Worm (Caenorhabditis elegans) whole organism, mixed stage, embryonic: ENCODE results near the gene sur-5.

Experiments used
- M03D4.4 ChIP-seq: sonication (generic microtip); optimal IDR thresholded peaks from 2 replicates; lab custom pipeline; 2017; ENCODE audit warnings: mild to moderate bottlenecking, missing genetic modification characterization, missing compliant biosample characterization
- bed-3 ChIP-seq: fragments of 200-800 bp; sonication (Bioruptor generic); optimal IDR thresholded peaks from 3 replicates; lab custom pipeline; 2018; ENCODE audit warnings: mild to moderate bottlenecking, missing genetic modification characterization, moderate library complexity, missing compliant biosample characterization
- blmp-1 ChIP-seq: fragments of 150-350 bp; optimal IDR thresholded peaks from 2 replicates; lab custom pipeline; 2014; ENCODE audit warnings: missing biosample characterization, missing genetic modification characterization
- ceh-39 ChIP-seq: fragments of 150-350 bp; optimal IDR thresholded peaks from 2 replicates; lab custom pipeline; 2014; ENCODE audit warnings: missing biosample characterization, missing genetic modification characterization
- ceh-43 ChIP-seq: fragments of 200-800 bp; sonication (Bioruptor generic); optimal IDR thresholded peaks from 2 replicates; lab custom pipeline; 2018; ENCODE audit warnings: mild to moderate bottlenecking, missing genetic modification characterization, moderate library complexity, missing compliant biosample characterization
- ces-1 ChIP-seq: fragments of 150-350 bp; optimal IDR thresholded peaks from 2 replicates; lab custom pipeline; 2014; ENCODE audit warnings: missing biosample characterization, missing genetic modification reagents, missing genetic modification characterization
- cnd-1 ChIP-seq: fragments of 200-800 bp; sonication (Bioruptor generic); optimal IDR thresholded peaks from 2 replicates; lab custom pipeline; 2018; ENCODE audit warnings: mild to moderate bottlenecking, missing genetic modification characterization, missing compliant biosample characterization
- drap-1 ChIP-seq: fragments of 200-800 bp; sonication (Bioruptor generic); optimal IDR thresholded peaks from 3 replicates; lab custom pipeline; 2018; ENCODE audit warnings: mild to moderate bottlenecking, missing genetic modification characterization, missing compliant biosample characterization
- elt-3 ChIP-seq: fragments of 150-350 bp; optimal IDR thresholded peaks from 2 replicates; lab custom pipeline; 2014; ENCODE audit warnings: missing biosample characterization, missing genetic modification characterization
- flh-1 ChIP-seq: fragments of 200-800 bp; sonication (Bioruptor generic); optimal IDR thresholded peaks from 2 replicates; lab custom pipeline; 2018; ENCODE audit warnings: mild to moderate bottlenecking, missing genetic modification characterization, moderate library complexity, missing compliant biosample characterization
- hlh-1 ChIP-seq: fragments of 150-350 bp; optimal IDR thresholded peaks from 2 replicates; lab custom pipeline; 2014; ENCODE audit warnings: missing biosample characterization, missing genetic modification reagents, missing genetic modification characterization
- lin-32 ChIP-seq: fragments of 200-800 bp; sonication (Bioruptor generic); optimal IDR thresholded peaks from 2 replicates; lab custom pipeline; 2018; ENCODE audit warnings: mild to moderate bottlenecking, missing genetic modification characterization, missing compliant biosample characterization
- lsy-2 ChIP-seq: fragments of 150-350 bp; optimal IDR thresholded peaks from 2 replicates; lab custom pipeline; 2014; ENCODE audit warnings: missing biosample characterization, missing genetic modification characterization
- mab-5 ChIP-seq: fragments of 150-350 bp; optimal IDR thresholded peaks from 2 replicates; lab custom pipeline; 2014; ENCODE audit warnings: missing biosample characterization, missing genetic modification characterization
- mls-2 ChIP-seq: sonication (generic microtip); optimal IDR thresholded peaks from 2 replicates; lab custom pipeline; 2016; ENCODE audit warnings: mild to moderate bottlenecking, missing genetic modification characterization, moderate library complexity, missing compliant biosample characterization
- nhr-12 ChIP-seq: fragments of 150-350 bp; optimal IDR thresholded peaks from 2 replicates; lab custom pipeline; 2014; ENCODE audit warnings: missing biosample characterization, missing genetic modification characterization
- nhr-2 ChIP-seq: fragments of 150-350 bp; optimal IDR thresholded peaks from 2 replicates; lab custom pipeline; 2014; ENCODE audit warnings: missing biosample characterization, missing genetic modification characterization
- nhr-237 ChIP-seq: fragments of 150-350 bp; optimal IDR thresholded peaks from 2 replicates; lab custom pipeline; 2014; ENCODE audit warnings: missing biosample characterization, missing genetic modification characterization
- nhr-76 ChIP-seq: sonication (generic microtip); optimal IDR thresholded peaks from 2 replicates; lab custom pipeline; 2017; ENCODE audit warnings: missing biosample characterization, missing genetic modification characterization
- sem-2 ChIP-seq: fragments of 200-800 bp; sonication (Bioruptor generic); optimal IDR thresholded peaks from 2 replicates; lab custom pipeline; 2018; ENCODE audit warnings: mild to moderate bottlenecking, missing genetic modification characterization, missing compliant biosample characterization
- snpc-4 ChIP-seq: fragments of 150-350 bp; optimal IDR thresholded peaks from 2 replicates; lab custom pipeline; 2014; ENCODE audit warnings: missing biosample characterization, missing genetic modification characterization
- sptf-1 ChIP-seq: sonication (generic microtip); optimal IDR thresholded peaks from 2 replicates; lab custom pipeline; 2017; ENCODE audit warnings: mild to moderate bottlenecking, missing genetic modification characterization, moderate library complexity, missing compliant biosample characterization
- tbx-8 ChIP-seq: fragments of 200-800 bp; sonication (Bioruptor generic); optimal IDR thresholded peaks from 2 replicates; lab custom pipeline; 2018; ENCODE audit warnings: mild to moderate bottlenecking, missing genetic modification characterization, moderate library complexity, missing compliant biosample characterization
- unc-120 ChIP-seq: sonication (generic microtip); optimal IDR thresholded peaks from 2 replicates; lab custom pipeline; 2017; ENCODE audit warnings: missing genetic modification characterization, missing compliant biosample characterization; ENCODE audit not compliant: poor library complexity, severe bottlenecking
- unc-39 ChIP-seq: fragments of 150-350 bp; optimal IDR thresholded peaks from 2 replicates; lab custom pipeline; 2014; ENCODE audit warnings: missing biosample characterization, missing genetic modification characterization
- unc-62 ChIP-seq: fragments of 150-350 bp; optimal IDR thresholded peaks from 2 replicates; lab custom pipeline; 2014; ENCODE audit warnings: missing biosample characterization, missing genetic modification reagents, missing genetic modification characterization
- zip-8 ChIP-seq: fragments of 150-350 bp; optimal IDR thresholded peaks from 2 replicates; lab custom pipeline; 2014; ENCODE audit warnings: missing biosample characterization, missing genetic modification characterization
- ztf-11 ChIP-seq: fragments of 150-350 bp; optimal IDR thresholded peaks from 2 replicates; lab custom pipeline; 2014; ENCODE audit warnings: missing biosample characterization, missing genetic modification characterization

sur-5 gene

ce11 chrX:7284724-7285184 lies 20.6 kb downstream of the sur-5 start:
- TF ChIP-seq sptf-1 (tag; lab: Kevin White, UChicago) (no peak), ztf-11 (no peak), unc-39 (tag; lab: Kevin White, UChicago) (peak; percentile 60), ces-1 (GFP tag; lab: Kevin White, UChicago) (peak; percentile 69), nhr-76 (tag; lab: Kevin White, UChicago) (no peak)
- TF ChIP-seq, all 35 proteins: peak for 2

ce11 chrX:7283136-7283535 lies 22.2 kb downstream of the sur-5 start:
- TF ChIP-seq lsy-2 (tag; lab: Kevin White, UChicago), result no peak
- no peak for TF ChIP-seq unc-62 (GFP tag; lab: Kevin White, UChicago)
- no peak for TF ChIP-seq nhr-12
- no peak for TF ChIP-seq nhr-2 (tag; lab: Kevin White, UChicago)
- no peak for TF ChIP-seq nhr-76 (tag; lab: Kevin White, UChicago)
- no peak for TF ChIP-seq cnd-1
- no peak for TF ChIP-seq drap-1 (GFP tag; lab: Kevin White, UChicago)
- TF ChIP-seq nhr-237, result no peak
- no peak for TF ChIP-seq zip-8 (tag; lab: Kevin White, UChicago)
- TF ChIP-seq bed-3 (GFP tag; lab: Kevin White, UChicago), result no peak
- no peak for TF ChIP-seq ztf-11
- TF ChIP-seq hlh-1 (tag; lab: Kevin White, UChicago), result no peak
- no peak for TF ChIP-seq blmp-1 (tag; lab: Kevin White, UChicago)
- TF ChIP-seq elt-3 (tag; lab: Kevin White, UChicago), result no peak
- no peak for TF ChIP-seq sptf-1 (tag; lab: Kevin White, UChicago)
- TF ChIP-seq mls-2, result no peak

ce11 chrX:7281347-7281746 lies 24.0 kb downstream of the sur-5 start:
- TF ChIP-seq mls-2 (peak; percentile 1), ces-1 (GFP tag; lab: Kevin White, UChicago) (peak; percentile 98), drap-1 (GFP tag; lab: Kevin White, UChicago) (no peak)

- TF ChIP-seq M03D4.4 (tag; lab: Kevin White, UChicago) (peak; percentile 10), hlh-1 (tag; lab: Kevin White, UChicago) (no peak)
- TF ChIP-seq, all 35 proteins: peak for 1
Measured at ce11 chrX:7279671-7280389, 25.5 kb downstream of the sur-5 start, which contains the start of gene unc-10. TSS of gene unc-10 (minus strand) at chrX:7280322.

- TF ChIP-seq tbx-8 (no peak), ceh-43 (no peak)
Measured at ce11 chrX:7278095-7278494, 27.3 kb downstream of the sur-5 start.

- TF ChIP-seq snpc-4 (tag; lab: Kevin White, UChicago) (no peak), flh-1 (no peak), hlh-1 (tag; lab: Kevin White, UChicago) (no peak), unc-120 (tag; lab: Kevin White, UChicago) (no peak), nhr-12 (no peak), ceh-39 (tag; lab: Kevin White, UChicago) (no peak), blmp-1 (tag; lab: Kevin White, UChicago) (no peak), sptf-1 (tag; lab: Kevin White, UChicago) (no peak), M03D4.4 (tag; lab: Kevin White, UChicago) (no peak), ceh-43 (no peak), bed-3 (GFP tag; lab: Kevin White, UChicago) (no peak), elt-3 (tag; lab: Kevin White, UChicago) (no peak)
Measured at ce11 chrX:7271968-7272367, 33.4 kb downstream of the sur-5 start, which contains the start of gene F46H5.11. TSS of gene F46H5.11 (minus strand) at chrX:7272068.

ce11 chrX:7269379-7269778 lies 36.0 kb downstream of the sur-5 start, which contains the start of gene grd-7:
TSS of gene grd-7 (minus strand) at chrX:7269479.
- TF ChIP-seq unc-62 (GFP tag; lab: Kevin White, UChicago) (no peak), mab-5 (tag; lab: Kevin White, UChicago) (no peak), lsy-2 (tag; lab: Kevin White, UChicago) (no peak), bed-3 (GFP tag; lab: Kevin White, UChicago) (no peak), unc-120 (tag; lab: Kevin White, UChicago) (no peak), nhr-237 (no peak), nhr-76 (tag; lab: Kevin White, UChicago) (no peak), mls-2 (no peak), unc-39 (tag; lab: Kevin White, UChicago) (no peak), lin-32 (no peak), sem-2 (GFP tag; lab: Kevin White, UChicago) (no peak), tbx-8 (no peak), ces-1 (GFP tag; lab: Kevin White, UChicago) (no peak), snpc-4 (tag; lab: Kevin White, UChicago) (no peak)
